Fruit fly (Drosophila melanogaster) whole organism, larva: ENCODE results near the gene O-fut2.

Source experiments
- noc ChIP-seq: fragments of 200-800 bp; sonication (Bioruptor generic); optimal IDR thresholded peaks from 3 replicates; lab custom pipeline; 2019; ENCODE audit warnings: missing biosample characterization, mild to moderate bottlenecking, missing genetic modification characterization, moderate library complexity

The O-fut2 gene

DNA sequence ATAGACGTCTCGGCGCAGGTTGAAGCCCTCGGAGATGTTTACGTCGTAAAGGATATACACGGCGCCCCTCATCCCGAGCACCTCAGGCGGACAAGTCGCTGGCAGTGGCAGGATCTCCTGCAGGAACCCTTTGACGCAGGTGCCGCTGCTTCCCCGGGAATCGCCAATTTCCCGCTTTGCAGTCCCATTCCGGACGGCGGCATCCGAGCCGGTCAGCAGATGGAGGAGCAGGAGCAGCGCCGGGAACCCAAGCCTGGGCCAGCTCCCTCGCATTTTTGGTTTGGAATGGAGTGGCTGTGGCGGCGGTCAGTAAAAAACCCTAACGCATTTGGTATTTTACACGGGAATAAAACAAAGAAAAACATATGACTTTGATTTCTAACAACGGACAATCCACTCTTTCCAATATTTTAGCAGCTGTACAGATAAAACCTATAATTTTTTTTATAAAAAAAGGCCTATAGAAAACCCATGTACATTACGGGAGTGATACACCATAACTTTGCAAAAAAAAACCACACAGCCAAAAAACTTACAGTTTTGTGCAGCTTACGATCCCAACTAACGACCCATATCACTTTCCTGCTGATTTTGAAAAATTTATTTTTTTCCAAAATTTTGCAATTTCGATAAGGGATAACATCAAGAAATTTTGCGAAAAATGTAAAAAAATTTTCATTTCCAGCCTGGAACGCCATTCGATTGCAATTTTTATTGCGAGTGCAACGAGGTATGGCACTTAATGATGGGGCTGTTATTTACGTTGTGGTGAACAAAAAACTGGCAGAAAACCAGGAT lies at the start of gene O-fut2, which contains the start of gene CG14777:
Gene O-fut2 (minus strand): TSS at position 290 of the 798 bp plus-strand sequence.
Gene CG14777 (plus strand): TSS at position 428 of the 798 bp plus-strand sequence.
- TF ChIP-seq noc (tag; lab: Kevin White, UChicago), result no peak

DNA sequence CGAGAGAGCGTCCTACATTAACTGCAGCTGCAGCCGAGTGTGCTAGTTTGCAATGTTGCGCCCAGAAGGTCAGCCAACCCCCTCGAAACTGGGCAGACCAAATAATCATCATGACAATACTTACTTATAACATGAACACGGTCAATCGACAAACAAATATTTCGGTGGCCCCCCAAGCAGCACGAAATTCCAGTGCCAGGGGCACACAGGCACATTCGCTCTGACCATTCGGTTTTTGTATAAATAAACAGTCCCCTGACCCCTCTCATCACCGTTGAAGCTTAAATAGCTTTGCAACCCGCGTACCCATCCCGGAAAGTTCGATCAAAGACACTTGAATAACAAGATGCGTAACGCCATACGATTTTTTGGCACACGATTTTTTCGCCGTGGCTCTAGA lies 48.1 kb upstream of the O-fut2 start:
- TF ChIP-seq noc (tag; lab: Kevin White, UChicago), result no peak

DNA sequence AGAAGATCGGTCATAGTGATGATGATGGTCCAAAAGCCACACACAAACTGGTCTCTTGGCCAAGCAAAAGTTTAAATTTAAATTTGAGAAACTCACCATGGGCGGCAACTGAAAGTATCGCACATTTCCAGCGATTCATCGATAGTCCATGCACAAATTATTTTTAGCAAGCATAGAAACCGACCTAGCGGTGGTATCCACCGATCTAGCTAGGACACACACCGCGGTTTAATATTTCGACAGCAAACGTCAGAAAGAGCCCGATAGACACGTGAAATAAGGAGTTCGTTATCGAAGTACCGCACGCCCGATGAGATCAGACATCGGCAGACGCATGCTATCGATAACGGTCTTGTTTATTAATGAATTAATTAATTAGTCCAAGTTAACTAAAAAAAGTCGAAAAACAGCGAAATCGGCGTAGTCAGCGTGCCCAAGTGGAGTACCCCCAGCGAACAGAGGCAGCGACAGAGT lies 47.0 kb upstream of the O-fut2 start, which contains the start of gene CG14795:
Gene CG14795 (minus strand): TSS at position 51 of the 474 bp plus-strand sequence.
- TF ChIP-seq noc (tag; lab: Kevin White, UChicago), result no peak

- no peak for TF ChIP-seq noc (tag; lab: Kevin White, UChicago)
These were observed 42.5 kb upstream of the O-fut2 start for dm6 chrX:1508241-1508823.

dm6 chrX:1507751-1508150 lies 42.0 kb upstream of the O-fut2 start, which contains the start of gene Nmdar2:
Gene Nmdar2 (minus strand): TSS chrX:1507809.
- no peak for TF ChIP-seq noc (tag; lab: Kevin White, UChicago)

DNA sequence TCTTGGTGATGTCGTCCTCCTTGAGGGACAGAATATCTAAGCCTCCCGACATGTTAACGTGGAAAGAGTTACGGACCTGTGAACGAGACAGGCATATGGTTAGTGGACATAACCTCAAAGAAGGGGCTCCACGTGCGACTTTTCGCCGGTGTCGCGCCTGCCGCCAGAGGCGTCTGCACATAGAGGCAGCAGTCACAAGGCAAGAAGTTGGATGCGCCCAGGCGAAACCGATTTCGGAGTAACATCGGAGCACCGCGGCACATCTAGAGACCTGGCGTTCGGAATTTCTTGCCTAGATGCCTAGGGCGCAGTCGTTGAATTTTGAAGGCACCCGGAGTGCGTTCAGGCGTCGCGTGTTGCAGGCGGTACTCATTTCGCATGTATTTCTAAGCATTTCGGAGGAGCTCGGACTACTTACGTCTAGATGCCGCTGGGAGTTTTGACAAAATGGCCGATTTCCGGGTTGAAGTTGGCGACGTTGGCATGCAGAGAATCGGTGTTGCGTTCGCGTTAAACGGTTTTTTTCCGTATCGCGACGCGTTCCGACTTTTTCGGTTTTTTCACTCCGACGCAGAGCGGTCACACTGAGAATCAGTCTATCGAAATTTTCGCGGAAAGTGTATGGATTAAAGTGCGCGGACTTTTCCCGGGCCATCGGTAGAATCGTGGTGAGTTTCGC lies 17.2 kb upstream of the O-fut2 start, which contains the start of the genes sta and inc:
Gene sta (minus strand): TSS at position 574 of the 679 bp plus-strand sequence.
Gene inc (plus strand): TSS at position 640 of the 679 bp plus-strand sequence.
- peak; percentile 59 for TF ChIP-seq noc (tag; lab: Kevin White, UChicago)

DNA sequence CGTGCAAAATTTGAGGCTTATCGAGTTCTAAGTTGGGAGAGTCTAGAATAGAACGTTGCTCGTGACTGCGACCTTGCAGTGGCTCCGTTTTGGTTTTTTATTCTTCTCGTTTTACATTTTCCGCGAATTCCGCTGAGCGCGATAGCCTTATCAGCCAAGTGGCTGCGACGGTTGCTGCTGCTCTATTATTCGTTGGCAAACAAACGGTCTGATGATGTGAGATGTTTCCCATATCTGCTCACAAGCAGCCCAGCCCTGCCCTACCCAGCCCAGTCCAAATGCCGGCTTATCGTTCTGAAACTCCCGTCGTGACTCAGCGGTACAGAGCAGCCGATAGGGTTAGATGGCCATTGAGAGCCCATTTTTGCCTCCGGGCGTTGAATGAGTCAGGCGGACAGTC lies 14.6 kb upstream of the O-fut2 start:
- TF ChIP-seq noc (tag; lab: Kevin White, UChicago), result no peak

DNA sequence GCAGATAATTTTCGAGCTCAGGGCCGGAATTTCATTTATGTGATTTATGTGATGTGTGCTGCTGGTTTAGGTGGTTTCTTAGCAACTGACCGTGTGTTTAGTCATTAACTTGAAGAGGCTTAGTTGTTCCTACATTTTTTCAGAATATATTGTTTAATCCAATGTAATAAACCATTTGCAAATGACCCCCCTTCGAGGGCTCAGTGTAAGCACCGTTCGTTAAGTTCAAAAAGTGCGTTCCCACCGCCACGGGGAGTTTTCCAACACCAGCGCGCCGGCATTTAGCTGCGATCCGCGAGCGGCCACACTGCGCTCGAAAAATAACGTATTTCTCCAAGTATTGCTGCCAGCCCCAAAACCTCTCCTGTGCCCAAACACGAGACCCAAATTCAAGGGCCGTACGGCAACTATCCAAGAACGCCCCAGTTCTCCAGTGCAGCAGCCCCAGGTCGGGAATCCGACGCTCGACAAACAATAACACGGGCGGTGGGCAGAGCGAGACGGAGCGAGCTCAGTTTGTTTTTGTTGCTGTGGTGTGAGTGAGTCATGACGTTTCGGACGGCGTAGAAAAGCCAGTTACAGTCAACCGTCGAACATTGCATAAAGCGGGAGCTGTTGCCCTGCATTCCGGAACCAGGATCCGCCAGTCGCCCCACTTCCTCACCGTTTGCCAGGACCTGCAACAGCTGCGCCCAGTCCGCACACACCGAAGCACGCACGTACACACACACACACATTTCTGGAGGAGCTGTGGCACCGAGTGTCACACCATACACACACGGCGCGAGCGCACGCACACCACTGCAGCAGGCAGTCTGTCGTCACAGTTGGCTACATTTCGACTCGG lies 12.7 kb upstream of the O-fut2 start, which contains the start of gene rush:
Gene rush (plus strand): TSS at position 277 of the 847 bp plus-strand sequence.
- no peak for TF ChIP-seq noc (tag; lab: Kevin White, UChicago)

DNA sequence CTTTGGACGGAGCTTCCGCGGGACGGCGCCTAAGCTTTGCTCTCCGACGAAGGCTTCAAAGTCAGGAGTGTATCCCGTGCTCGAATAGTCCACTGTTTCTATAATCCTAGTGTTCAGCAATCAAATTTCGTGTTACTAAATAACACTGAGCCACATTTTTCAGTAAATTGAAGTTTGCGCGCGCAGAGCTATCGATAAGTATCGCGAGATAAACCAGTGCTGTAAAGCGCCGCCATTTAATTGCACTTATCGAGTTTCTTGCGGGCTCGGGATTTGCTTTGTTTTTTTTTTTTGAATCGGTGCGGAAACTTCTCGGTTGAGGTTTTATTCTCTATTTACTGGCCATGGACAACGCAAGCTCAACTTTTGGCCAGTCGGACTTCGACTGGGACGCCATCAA lies 11.1 kb upstream of the O-fut2 start, which contains the start of the genes Rab27 and mei-38:
Gene Rab27 (minus strand): TSS at position 127 of the 400 bp plus-strand sequence.
Gene mei-38 (plus strand): TSS at position 216 of the 400 bp plus-strand sequence.
- no peak for TF ChIP-seq noc (tag; lab: Kevin White, UChicago)

- TF ChIP-seq noc (tag; lab: Kevin White, UChicago), result no peak
These were observed 10.6 kb upstream of the O-fut2 start for dm6 chrX:1476436-1476835.

DNA sequence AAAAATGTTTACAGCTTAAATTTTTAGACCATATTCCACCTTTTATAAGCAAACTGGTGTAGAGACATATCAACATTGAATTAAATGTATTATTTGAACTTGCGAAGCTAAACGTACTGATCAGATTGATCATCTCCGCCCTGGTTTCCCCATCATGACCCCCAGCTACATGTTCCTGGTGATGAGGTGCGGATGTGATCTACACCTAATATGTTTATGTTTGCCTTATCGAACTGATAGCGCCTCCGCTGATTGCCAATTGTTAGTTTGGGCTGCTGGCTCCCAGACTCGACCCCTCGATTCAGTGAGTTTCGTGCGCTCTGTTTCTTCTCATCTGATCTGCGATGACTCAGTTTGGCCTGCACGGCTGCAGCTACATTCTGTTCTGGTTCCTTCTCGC lies 6.4 kb upstream of the O-fut2 start, which contains the start of gene CG14780:
Gene CG14780 (plus strand): TSS at position 301 of the 400 bp plus-strand sequence.
- no peak for TF ChIP-seq noc (tag; lab: Kevin White, UChicago)

- peak; percentile 47 for TF ChIP-seq noc (tag; lab: Kevin White, UChicago)
These were observed 4.8 kb upstream of the O-fut2 start, which contains the start of gene pck for dm6 chrX:1470562-1470961. Gene pck (plus strand): TSS chrX:1470666.

DNA sequence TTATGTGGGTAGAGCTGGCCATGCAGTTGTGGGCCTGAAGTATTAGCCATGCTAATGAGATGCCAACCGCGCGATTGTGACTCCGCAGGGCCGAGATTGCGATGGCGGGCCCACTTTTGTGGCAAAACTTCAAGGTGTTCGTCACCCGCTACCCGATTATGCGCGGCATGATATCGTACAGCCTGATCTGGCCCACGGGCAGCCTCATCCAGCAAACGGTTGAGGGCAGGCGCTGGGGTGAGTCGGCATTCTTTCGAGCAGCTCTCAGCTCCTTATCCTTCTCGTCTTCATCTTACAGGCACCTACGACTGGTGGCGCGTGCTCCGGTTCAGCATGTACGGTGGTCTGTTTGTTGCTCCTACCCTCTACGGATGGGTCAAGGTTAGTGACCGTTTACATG lies 3.9 kb upstream of the O-fut2 start, which contains the start of gene CG32808:
Gene CG32808 (minus strand): TSS at position 101 of the 400 bp plus-strand sequence.
- TF ChIP-seq noc (tag; lab: Kevin White, UChicago), result no peak

DNA sequence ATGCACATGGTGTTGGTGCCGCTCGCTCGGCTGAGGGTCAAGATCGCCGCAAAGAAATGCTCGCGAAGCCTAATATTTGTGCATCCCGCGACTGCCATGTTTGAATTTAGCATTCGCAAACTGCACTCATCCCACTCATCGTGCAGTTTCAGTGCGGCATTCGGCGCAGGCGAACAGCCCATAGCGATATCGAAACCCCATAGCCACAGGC lies 1.5 kb upstream of the O-fut2 start, which contains the start of gene CG14778:
Gene CG14778 (plus strand): TSS at position 112 of the 211 bp plus-strand sequence.
- TF ChIP-seq noc (tag; lab: Kevin White, UChicago), result no peak
